Fruit fly (Drosophila melanogaster) S2 (cell line): ENCODE data around the gene Sur-8.

Source experiments
- CG8478 ChIP-seq: fragments of >200 bp; optimal IDR thresholded peaks from 2 replicates; lab custom pipeline; 2018
- CTCF ChIP-seq, 2 experiments: fragments of >200 bp; optimal IDR thresholded peaks; 2 replicates each; lab custom pipeline; 2018

DNA sequence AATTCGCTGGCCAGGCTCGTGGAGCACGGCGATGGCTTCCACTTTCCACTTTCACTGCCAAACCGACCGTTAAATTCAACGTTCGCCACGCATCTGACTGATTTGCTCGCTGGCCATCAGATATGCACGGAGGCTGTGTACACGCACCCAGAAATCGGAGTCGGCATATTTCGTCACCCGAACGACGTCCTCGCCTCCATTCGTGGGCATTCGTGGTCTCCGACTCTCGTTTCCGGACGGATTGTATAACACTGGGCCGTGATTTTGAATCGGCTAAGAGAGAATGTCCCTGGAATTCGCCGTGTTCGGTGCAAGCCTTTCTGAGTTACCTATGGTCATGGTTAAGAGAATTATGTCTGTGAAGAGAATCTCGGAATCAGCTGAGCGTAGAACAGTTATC is 36.3 kb downstream of the Sur-8 start, which contains the start of gene beat-IIa:
- TF ChIP-seq CTCF (optimal IDR thresholded peaks at IDR 0.05; lab: Kevin White, UChicago) (no peak), CG8478 (no peak)
